Fruit fly (Drosophila melanogaster): ENCODE measurements around the gene CG7465.

The CG7465 gene

DNA sequence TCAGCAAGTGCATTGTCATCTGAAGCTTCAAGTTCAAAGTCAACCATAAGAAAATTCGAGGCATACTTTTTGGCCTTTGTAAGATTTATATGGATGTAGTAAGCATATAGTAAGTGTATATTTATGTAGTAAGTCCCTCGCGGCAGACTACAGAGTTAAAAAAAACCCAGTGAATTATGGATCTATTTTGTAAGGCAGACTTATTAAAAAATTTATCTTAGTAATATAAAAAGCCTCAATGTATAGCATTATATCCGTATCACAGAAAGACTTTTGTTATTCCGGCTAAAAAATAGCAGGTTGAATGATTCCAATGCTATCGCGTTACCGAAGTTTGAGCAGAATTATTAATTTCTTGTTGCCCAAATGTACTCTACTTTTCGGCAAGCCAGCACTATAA lies 4.5 kb downstream of the CG7465 start (continued):
- TF ChIP-seq vri (GFP tag; optimal IDR thresholded peaks at IDR 0.05) = no peak

DNA sequence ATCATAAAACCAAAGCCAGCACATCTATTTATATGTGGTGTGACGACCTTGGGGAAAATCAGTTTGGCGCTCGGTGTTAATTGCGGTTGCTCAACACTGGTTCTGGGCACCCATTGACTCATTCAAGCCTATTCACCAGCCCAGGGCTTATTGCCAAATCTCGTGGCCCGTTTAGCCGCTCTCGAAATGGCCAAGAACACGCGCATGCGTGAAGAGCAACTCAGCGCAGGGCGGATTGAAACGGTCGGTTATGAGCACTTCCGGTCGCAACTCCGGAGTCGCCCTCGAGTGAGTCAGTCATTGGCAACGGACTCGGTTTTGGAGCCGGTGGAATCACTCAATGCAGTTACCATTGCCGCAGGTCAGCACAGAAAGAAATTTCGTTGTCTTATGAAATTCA lies 9.4 kb downstream of the CG7465 start:
- no peak for TF ChIP-seq fd59A (GFP tag; optimal IDR thresholded peaks at IDR 0.05)
- no peak for TF ChIP-seq CG10631 (GFP tag; optimal IDR thresholded peaks at IDR 0.05)
- TF ChIP-seq cyc (GFP tag; optimal IDR thresholded peaks at IDR 0.05) = no peak
- TF ChIP-seq CG9139 (GFP tag; optimal IDR thresholded peaks at IDR 0.05) = no peak
- no peak for TF ChIP-seq Sox15 (GFP tag; optimal IDR thresholded peaks at IDR 0.05)
- TF ChIP-seq Gug (GFP tag; IDR thresholded peaks at IDR 0.05) = no peak
- no peak for TF ChIP-seq CG11294 (GFP tag; IDR thresholded peaks at IDR 0.05)
- no peak for TF ChIP-seq CG6854 (GFP tag; optimal IDR thresholded peaks at IDR 0.05)
- TF ChIP-seq Met (GFP tag; optimal IDR thresholded peaks at IDR 0.05) = no peak
- no peak for TF ChIP-seq net (GFP tag; optimal IDR thresholded peaks at IDR 0.05)
- TF ChIP-seq CG10669 (GFP tag; optimal IDR thresholded peaks at IDR 0.05) = no peak
- TF ChIP-seq CG15336 (GFP tag; IDR thresholded peaks at IDR 0.05) = no peak
- no peak for TF ChIP-seq CG3032 (tag; optimal IDR thresholded peaks at IDR 0.05)
- no peak for TF ChIP-seq salr (GFP tag; optimal IDR thresholded peaks at IDR 0.05)
- no peak for TF ChIP-seq Ets21C (GFP tag; optimal IDR thresholded peaks at IDR 0.05)
- TF ChIP-seq eg (GFP tag; IDR thresholded peaks at IDR 0.05) = no peak

- no peak for TF ChIP-seq svp (GFP tag)
- TF ChIP-seq CG10669 (GFP tag; optimal IDR thresholded peaks at IDR 0.05) = no peak
- TF ChIP-seq Hr4 (GFP tag; optimal IDR thresholded peaks at IDR 0.05) = no peak
- TF ChIP-seq CG10631 (GFP tag; optimal IDR thresholded peaks at IDR 0.05) = no peak
- TF ChIP-seq CG32006 (GFP tag; optimal IDR thresholded peaks at IDR 0.05) = no peak
- peak; percentile 28 to 79 for TF ChIP-seq ss (GFP tag; optimal IDR thresholded peaks at IDR 0.05)
These were observed 10.7 kb downstream of the CG7465 start, which contains the start of gene CG13722 for dm6 chr3L:4490702-4491243. CG13722 (minus strand) TSS chr3L:4490963.

dm6 chr3L:4493609-4494008 lies 13.5 kb downstream of the CG7465 start:
- TF ChIP-seq Sox14 (GFP tag; optimal IDR thresholded peaks at IDR 0.05) (no peak), Blimp-1 (GFP tag; optimal IDR thresholded peaks at IDR 0.05) (peak; percentile 56), ss (GFP tag; optimal IDR thresholded peaks at IDR 0.05) (peak in 1 of 2 experiments; percentile 32)

- TF ChIP-seq Ets96B (tag; optimal IDR thresholded peaks at IDR 0.05) = peak; percentile 82
- TF ChIP-seq dac (GFP tag; optimal IDR thresholded peaks at IDR 0.05) = no peak
- peak; percentile 71 for TF ChIP-seq Smox (GFP tag; optimal IDR thresholded peaks at IDR 0.05)
- peak; percentile 53 for TF ChIP-seq cyc (GFP tag; optimal IDR thresholded peaks at IDR 0.05)
- peak; percentile 42 for TF ChIP-seq CG16779 (tag; optimal IDR thresholded peaks at IDR 0.05)
- TF ChIP-seq CG4318 (GFP tag; optimal IDR thresholded peaks at IDR 0.05) = no peak
- TF ChIP-seq CG11762 (GFP tag; optimal IDR thresholded peaks at IDR 0.05; ENCODE audit: insufficient read depth) = peak; percentile 63
- peak; percentile 97 for TF ChIP-seq Eip78C (GFP tag)
- TF ChIP-seq Eip93F (GFP tag; optimal IDR thresholded peaks at IDR 0.05) = peak; percentile 24
- peak; percentile 78 for TF ChIP-seq dsx (GFP tag; optimal IDR thresholded peaks at IDR 0.05; ENCODE audit: poor library complexity, severe bottlenecking)
- peak; percentile 33 for TF ChIP-seq CG32006 (GFP tag; optimal IDR thresholded peaks at IDR 0.05)
- no peak for TF ChIP-seq Gug (GFP tag; IDR thresholded peaks at IDR 0.05)
- TF ChIP-seq CG8632 (GFP tag; optimal IDR thresholded peaks at IDR 0.05) = peak; percentile 87
- TF ChIP-seq vri (GFP tag; optimal IDR thresholded peaks at IDR 0.05) = peak; percentile 64
- peak; percentile 78 for TF ChIP-seq Sox102F (GFP tag; optimal IDR thresholded peaks at IDR 0.05)
- peak; percentile 75 for TF ChIP-seq CG3919 (GFP tag; optimal IDR thresholded peaks at IDR 0.05)
- TF ChIP-seq fkh (GFP tag; optimal IDR thresholded peaks at IDR 0.05) = no peak
- TF ChIP-seq CG8319 (GFP tag; optimal IDR thresholded peaks at IDR 0.05) = peak; percentile 55
- TF ChIP-seq ss (GFP tag; optimal IDR thresholded peaks at IDR 0.05) = peak; percentile 92 to 94
- TF ChIP-seq CG6854 (GFP tag; optimal IDR thresholded peaks at IDR 0.05) = no peak
- TF ChIP-seq CG6808 (GFP tag; optimal IDR thresholded peaks at IDR 0.05) = peak; percentile 82
- TF ChIP-seq Eip75B (GFP tag; optimal IDR thresholded peaks at IDR 0.05) = peak; percentile 69
- TF ChIP-seq CG1621 (tag; optimal IDR thresholded peaks at IDR 0.05) = peak; percentile 83
- TF ChIP-seq CG31627 (GFP tag; optimal IDR thresholded peaks at IDR 0.05) = peak; percentile 55
- no peak for TF ChIP-seq Hr38 (GFP tag; optimal IDR thresholded peaks at IDR 0.05)
- TF ChIP-seq Ets21C (GFP tag; optimal IDR thresholded peaks at IDR 0.05) = no peak
- no peak for TF ChIP-seq fd85E (GFP tag; optimal IDR thresholded peaks at IDR 0.05)
- TF ChIP-seq Blimp-1 (GFP tag; optimal IDR thresholded peaks at IDR 0.05) = peak; percentile 43
- peak; percentile 82 for TF ChIP-seq CG10631 (GFP tag; optimal IDR thresholded peaks at IDR 0.05)
These were observed 14.5 kb downstream of the CG7465 start for dm6 chr3L:4494603-4495002.
